Fruit fly (Drosophila melanogaster): ENCODE measurements around the gene CG32071.

dm6 chr3L:11091943-11092609 lies 11.6 kb downstream of the CG32071 start:
- TF ChIP-seq psq (optimal IDR thresholded peaks at IDR 0.05) (no peak), usp (GFP tag; optimal IDR thresholded peaks at IDR 0.05) (no peak)

All from whole organism.